Fruit fly (Drosophila melanogaster) whole organism, embryonic: ENCODE measurements around the gene mei-218.

Experiments used
- Antp ChIP-seq: fragments of 200-800 bp; sonication (Bioruptor generic); optimal IDR thresholded peaks from 3 replicates; lab custom pipeline; 2016; ENCODE audit warnings: missing biosample characterization, missing genetic modification characterization
- B-H1 ChIP-seq: fragments of 200-800 bp; sonication (Bioruptor generic); IDR thresholded peaks from 3 replicates; pipeline ENCODE4 v1.3.6; 2022; ENCODE audit warnings: missing biosample characterization, missing genetic modification characterization
- CG10274 ChIP-seq: fragments of 200-800 bp; sonication (Bioruptor generic); optimal IDR thresholded peaks from 3 replicates; lab custom pipeline; 2017; ENCODE audit warnings: missing biosample characterization, mild to moderate bottlenecking, missing genetic modification characterization
- CG10366 ChIP-seq: fragments of 200-800 bp; sonication (Bioruptor generic); IDR thresholded peaks from 2 replicates; pipeline ENCODE4 v1.3.6; 2022; ENCODE audit warnings: missing biosample characterization, missing genetic modification characterization
- CG12236 ChIP-seq: fragments of 200-800 bp; sonication (Bioruptor generic); optimal IDR thresholded peaks from 2 replicates; lab custom pipeline; 2016; ENCODE audit warnings: missing biosample characterization, missing genetic modification characterization
- CG12299 ChIP-seq: fragments of 200-800 bp; sonication (Bioruptor generic); optimal IDR thresholded peaks from 2 replicates; lab custom pipeline; 2018; ENCODE audit warnings: missing biosample characterization, mild to moderate bottlenecking, missing genetic modification characterization
- CG14667 ChIP-seq: fragments of 200-800 bp; sonication (Bioruptor generic); IDR thresholded peaks from 2 replicates; pipeline ENCODE4 v1.3.6; 2022; ENCODE audit warnings: missing biosample characterization, missing genetic modification characterization
- CG15011 ChIP-seq: fragments of 200-800 bp; sonication (Bioruptor generic); optimal IDR thresholded peaks from 3 replicates; lab custom pipeline; 2018; ENCODE audit warnings: missing biosample characterization, mild to moderate bottlenecking, missing genetic modification characterization
- CG15601 ChIP-seq: fragments of 200-800 bp; sonication (Bioruptor generic); optimal IDR thresholded peaks from 3 replicates; lab custom pipeline; 2019; ENCODE audit warnings: missing biosample characterization, mild to moderate bottlenecking, missing genetic modification characterization, moderate library complexity
- CG17385 ChIP-seq: fragments of 200-800 bp; sonication (Bioruptor generic); optimal IDR thresholded peaks from 3 replicates; lab custom pipeline; 2018; ENCODE audit warnings: missing biosample characterization, mild to moderate bottlenecking, missing genetic modification characterization
- CG18476 ChIP-seq: fragments of 200-800 bp; sonication (Bioruptor generic); optimal IDR thresholded peaks from 2 replicates; lab custom pipeline; 2016; ENCODE audit warnings: missing biosample characterization, mild to moderate bottlenecking, missing genetic modification characterization
- CG18619 ChIP-seq: fragments of 200-800 bp; sonication (Bioruptor generic); optimal IDR thresholded peaks from 3 replicates; lab custom pipeline; 2017; ENCODE audit warnings: missing biosample characterization, mild to moderate bottlenecking, missing genetic modification characterization
- CG2199 ChIP-seq: fragments of 200-800 bp; sonication (Bioruptor generic); IDR thresholded peaks from 3 replicates; pipeline ENCODE4 v1.3.6; 2022; ENCODE audit warnings: missing biosample characterization, missing genetic modification characterization
- CG30020 ChIP-seq: fragments of 200-800 bp; optimal IDR thresholded peaks from 2 replicates; lab custom pipeline; 2019; ENCODE audit warnings: missing biosample characterization, mild to moderate bottlenecking, missing genetic modification characterization, moderate library complexity
- CG30403 ChIP-seq: fragments of 200-800 bp; sonication (Bioruptor generic); optimal IDR thresholded peaks from 3 replicates; lab custom pipeline; 2016; ENCODE audit warnings: missing biosample characterization, missing genetic modification characterization
- CG3065 ChIP-seq: fragments of 200-800 bp; sonication (Bioruptor generic); optimal IDR thresholded peaks from 2 replicates; lab custom pipeline; 2016; ENCODE audit warnings: missing biosample characterization, missing genetic modification characterization
- CG33557 ChIP-seq: fragments of 200-800 bp; sonication (Bioruptor generic); optimal IDR thresholded peaks from 2 replicates; lab custom pipeline; 2019; ENCODE audit warnings: missing biosample characterization, mild to moderate bottlenecking, missing genetic modification characterization, moderate library complexity
- CG3847 ChIP-seq: fragments of 200-800 bp; sonication (Bioruptor generic); IDR thresholded peaks from 2 replicates; pipeline ENCODE4 v1.3.6; 2022; ENCODE audit warnings: missing biosample characterization, missing genetic modification characterization
- CG5180 ChIP-seq: fragments of 200-800 bp; sonication (Bioruptor generic); optimal IDR thresholded peaks from 3 replicates; lab custom pipeline; 2017; ENCODE audit warnings: missing biosample characterization, missing genetic modification characterization, mild to moderate bottlenecking, moderate library complexity, missing genetic modification reagents
- CG6765 ChIP-seq: fragments of 200-800 bp; sonication (Bioruptor generic); optimal IDR thresholded peaks from 3 replicates; lab custom pipeline; 2017; ENCODE audit warnings: missing biosample characterization, mild to moderate bottlenecking, missing genetic modification characterization
- CG6854 ChIP-seq: fragments of 200-800 bp; sonication (Bioruptor generic); optimal IDR thresholded peaks from 3 replicates; lab custom pipeline; 2017; ENCODE audit warnings: missing biosample characterization, mild to moderate bottlenecking, missing genetic modification characterization
- CG7839 ChIP-seq: fragments of 200-800 bp; sonication (Bioruptor generic); optimal IDR thresholded peaks from 3 replicates; lab custom pipeline; 2018; ENCODE audit warnings: missing biosample characterization, mild to moderate bottlenecking, missing genetic modification characterization, moderate library complexity
- CG9215 ChIP-seq: fragments of 200-800 bp; sonication (Bioruptor generic); IDR thresholded peaks from 2 replicates; pipeline ENCODE4 v1.3.6; 2022; ENCODE audit warnings: missing biosample characterization, missing genetic modification characterization
- CG9437 ChIP-seq: fragments of 200-800 bp; sonication (Bioruptor generic); optimal IDR thresholded peaks from 2 replicates; lab custom pipeline; 2018; ENCODE audit warnings: missing biosample characterization, mild to moderate bottlenecking, missing genetic modification characterization
- CG9817 ChIP-seq: fragments of 200-800 bp; sonication (Bioruptor generic); optimal IDR thresholded peaks from 2 replicates; lab custom pipeline; 2018; ENCODE audit warnings: missing biosample characterization, mild to moderate bottlenecking, missing genetic modification characterization, moderate library complexity
- CG9876 ChIP-seq: fragments of 200-800 bp; sonication (Bioruptor generic); optimal IDR thresholded peaks from 2 replicates; lab custom pipeline; 2016; ENCODE audit warnings: missing biosample characterization, missing genetic modification characterization
- CkIIα-i1 ChIP-seq: fragments of 200-800 bp; sonication (Bioruptor generic); IDR thresholded peaks from 2 replicates; pipeline ENCODE4 v1.3.6; 2022; ENCODE audit warnings: missing biosample characterization, missing genetic modification characterization
- Dad ChIP-seq: fragments of 200-800 bp; sonication (Bioruptor generic); optimal IDR thresholded peaks from 3 replicates; lab custom pipeline; 2016; ENCODE audit warnings: missing biosample characterization, missing genetic modification characterization
- Dek ChIP-seq: fragments of 200-800 bp; sonication (Bioruptor generic); optimal IDR thresholded peaks from 3 replicates; lab custom pipeline; 2019; ENCODE audit warnings: missing biosample characterization, mild to moderate bottlenecking, missing genetic modification characterization, moderate library complexity
- Fer3 ChIP-seq: fragments of 200-800 bp; sonication (Bioruptor generic); optimal IDR thresholded peaks from 2 replicates; lab custom pipeline; 2018; ENCODE audit warnings: missing biosample characterization, mild to moderate bottlenecking, missing genetic modification characterization, moderate library complexity
- Hr39 ChIP-seq: fragments of >200 bp; optimal IDR thresholded peaks from 2 replicates; lab custom pipeline; 2017
- Lhr ChIP-seq: fragments of 200-800 bp; sonication (Bioruptor generic); optimal IDR thresholded peaks from 3 replicates; lab custom pipeline; 2017; ENCODE audit warnings: mild to moderate bottlenecking, missing biosample characterization, missing genetic modification reagents, missing genetic modification characterization
- Ravus ChIP-seq: fragments of 200-800 bp; sonication (Bioruptor generic); IDR thresholded peaks from 2 replicates; pipeline ENCODE4 v1.3.6; 2022; ENCODE audit warnings: missing biosample characterization, missing genetic modification characterization
- Rx ChIP-seq: fragments of 200-800 bp; sonication (Bioruptor generic); IDR thresholded peaks from 2 replicates; pipeline ENCODE4 v1.3.6; 2022; ENCODE audit warnings: missing biosample characterization, missing genetic modification characterization
- Sox100B ChIP-seq: fragments of 200-800 bp; sonication (Bioruptor generic); optimal IDR thresholded peaks from 3 replicates; lab custom pipeline; 2018; ENCODE audit warnings: missing biosample characterization, mild to moderate bottlenecking, missing genetic modification characterization
- Usf ChIP-seq: fragments of 200-800 bp; sonication (Bioruptor generic); optimal IDR thresholded peaks from 2 replicates; lab custom pipeline; 2017; ENCODE audit warnings: missing genotype, missing biosample characterization, missing genetic modification characterization
- da ChIP-seq: fragments of 200-800 bp; sonication (Bioruptor generic); optimal IDR thresholded peaks from 2 replicates; lab custom pipeline; 2016; ENCODE audit warnings: missing biosample characterization, missing genetic modification characterization
- dan ChIP-seq: fragments of 200-800 bp; sonication (Bioruptor generic); IDR thresholded peaks from 2 replicates; pipeline ENCODE4 v1.3.6; 2022; ENCODE audit warnings: missing biosample characterization, missing genetic modification characterization
- dmrt99B ChIP-seq: fragments of 200-800 bp; sonication (Bioruptor generic); optimal IDR thresholded peaks from 2 replicates; lab custom pipeline; 2018; ENCODE audit warnings: missing biosample characterization, mild to moderate bottlenecking, missing genetic modification characterization, moderate library complexity
- dpn ChIP-seq, 2 experiments: fragments of 200-800 bp; sonication (Bioruptor generic); optimal IDR thresholded peaks; 3 replicates each; lab custom pipeline; 2016; ENCODE audit warnings: missing biosample characterization in 2 of 2, missing genetic modification characterization in 2 of 2
- eve ChIP-seq, 2 experiments: fragments of >200 bp; optimal IDR thresholded peaks; 2 replicates each; lab custom pipeline; 2017; ENCODE audit warnings: missing biosample characterization in 2 of 2, missing genetic modification characterization in 2 of 2
- eyg ChIP-seq: fragments of 200-800 bp; sonication (Bioruptor generic); optimal IDR thresholded peaks from 3 replicates; lab custom pipeline; 2016; ENCODE audit warnings: missing biosample characterization, missing genetic modification characterization
- gro ChIP-seq: fragments of 200-800 bp; sonication (Bioruptor generic); optimal IDR thresholded peaks from 2 replicates; lab custom pipeline; 2016; ENCODE audit warnings: missing biosample characterization, missing genetic modification characterization
- ind ChIP-seq: fragments of 200-800 bp; sonication (Bioruptor generic); optimal IDR thresholded peaks from 3 replicates; lab custom pipeline; 2016; ENCODE audit warnings: missing biosample characterization, missing genetic modification characterization
- mam ChIP-seq: fragments of 200-800 bp; sonication (Bioruptor generic); optimal IDR thresholded peaks from 3 replicates; lab custom pipeline; 2016; ENCODE audit warnings: missing biosample characterization, missing genetic modification characterization
- oc ChIP-seq: fragments of 200-800 bp; sonication (Bioruptor generic); optimal IDR thresholded peaks from 2 replicates; lab custom pipeline; 2018; ENCODE audit warnings: missing biosample characterization, mild to moderate bottlenecking, missing genetic modification characterization, moderate library complexity
- phol ChIP-seq: fragments of 200-800 bp; sonication (Bioruptor generic); optimal IDR thresholded peaks from 3 replicates; lab custom pipeline; 2018; ENCODE audit warnings: missing biosample characterization, mild to moderate bottlenecking, missing genetic modification characterization, moderate library complexity
- repo ChIP-seq: fragments of 200-800 bp; sonication (Bioruptor generic); optimal IDR thresholded peaks from 2 replicates; lab custom pipeline; 2016; ENCODE audit warnings: missing biosample characterization, missing genetic modification characterization
- sens ChIP-seq: fragments of 200-800 bp; sonication (Bioruptor generic); peaks from one replicate; lab custom pipeline; 2016; ENCODE audit warnings: missing biosample characterization, missing genetic modification characterization
- tup ChIP-seq: fragments of 200-800 bp; sonication (Bioruptor generic); optimal IDR thresholded peaks from 2 replicates; lab custom pipeline; 2016; ENCODE audit warnings: missing biosample characterization, mild to moderate bottlenecking, missing genetic modification characterization, moderate library complexity

mei-218 gene

dm6 chrX:17111958-17112953 lies 30.5 kb downstream of the mei-218 start (continued):
- TF ChIP-seq Dek (tag; lab: Kevin White, UChicago) (no peak), gro (GFP tag; lab: Kevin White, UChicago) (no peak), CG7839 (tag; lab: Kevin White, UChicago) (peak; percentile 22), CG12236 (no peak), da (GFP tag; lab: Kevin White, UChicago) (no peak), CG14667 (no peak), CG30020 (no peak), repo (GFP tag; lab: Kevin White, UChicago) (no peak), CG9215 (GFP tag; lab: Robert Waterston, UW) (no peak), CG5180 (GFP tag; lab: Kevin White, UChicago) (no peak), CG9817 (tag; lab: Kevin White, UChicago) (no peak), tup (GFP tag; lab: Kevin White, UChicago) (no peak), Sox100B (GFP tag; lab: Kevin White, UChicago) (peak; percentile 11), CG6854 (GFP tag; lab: Kevin White, UChicago) (no peak), Hr39 (lab: Kevin White, UChicago) (no peak), dmrt99B (no peak), CG18619 (no peak), CG10274 (GFP tag; lab: Kevin White, UChicago) (no peak), CG10366 (GFP tag; lab: Robert Waterston, UW) (no peak), CG3065 (no peak), phol (tag; lab: Kevin White, UChicago) (peak; percentile 49), CG12299 (tag; lab: Kevin White, UChicago) (no peak), sens (GFP tag; lab: Kevin White, UChicago) (peak; percentile 52), CG17385 (no peak), Dad (GFP tag; lab: Kevin White, UChicago) (no peak), eyg (GFP tag; lab: Kevin White, UChicago) (no peak), CG30403 (GFP tag; lab: Kevin White, UChicago) (peak; percentile 28), Ravus (GFP tag; lab: Robert Waterston, UW) (no peak), CG9876 (GFP tag; lab: Kevin White, UChicago) (no peak), CG18476 (GFP tag; lab: Kevin White, UChicago) (no peak), mam (GFP tag; lab: Kevin White, UChicago) (no peak), oc (tag; lab: Kevin White, UChicago) (no peak), CG9437 (GFP tag; lab: Kevin White, UChicago) (peak; percentile 16), CG2199 (GFP tag; lab: Robert Waterston, UW) (0 out of 3 replicates have a peak, but pooled peaks have one; percentile 42), ind (GFP tag; lab: Kevin White, UChicago) (no peak), CG15601 (tag; lab: Kevin White, UChicago) (no peak), B-H1 (GFP tag; lab: Robert Waterston, UW) (no peak), dan (GFP tag; lab: Robert Waterston, UW) (no peak), Usf (no peak), CG15011 (GFP tag; lab: Kevin White, UChicago) (no peak), Antp (GFP tag; lab: Kevin White, UChicago) (no peak), eve (GFP tag; optimal IDR thresholded peaks at IDR 0.05; lab: Kevin White, UChicago) (no peak), Lhr (GFP tag; lab: Kevin White, UChicago) (no peak), Rx (no peak), CG3847 (GFP tag; lab: Robert Waterston, UW) (no peak), dpn (GFP tag; optimal IDR thresholded peaks at IDR 0.05; lab: Kevin White, UChicago) (no peak), CG6765 (no peak), CG33557 (no peak), Fer3 (tag; lab: Kevin White, UChicago) (no peak), CkIIα-i1 (GFP tag; lab: Robert Waterston, UW) (no peak)
